Worm (Caenorhabditis elegans): ENCODE measurements around the gene cap-1.
"Not testable (repeated sequence)": the region's sequence is repeated elsewhere in the genome, so short reads cannot be mapped to it uniquely, and the experiment has no call there.

The cap-1 gene

DNA sequence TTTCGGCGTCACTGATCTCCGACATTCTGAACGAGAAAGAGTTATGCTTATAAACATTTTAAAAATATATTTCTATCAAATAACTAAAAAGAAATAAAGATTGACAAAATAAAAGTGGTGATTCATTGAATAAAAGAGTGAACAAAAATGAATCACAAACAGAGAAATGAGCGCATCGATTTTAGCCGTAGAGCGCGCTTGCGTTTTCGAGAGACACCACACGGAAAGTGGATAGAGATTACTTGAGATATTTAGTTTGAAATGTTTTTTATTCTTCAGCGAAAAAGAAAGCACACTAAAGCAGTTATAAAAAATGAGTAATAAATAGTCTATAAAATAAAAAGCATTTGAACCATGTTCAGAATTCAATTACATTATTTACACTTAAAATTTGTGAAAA is at the start of gene cap-1:
cap-1 (minus strand) TSS at position 26 of the 400 bp plus-strand sequence.
- no peak for TF ChIP-seq hnd-1 (tag; optimal IDR thresholded peaks at IDR 0.05)
- no peak for TF ChIP-seq ceh-36 (tag; optimal IDR thresholded peaks at IDR 0.05)
- TF ChIP-seq ama-1 (optimal IDR thresholded peaks at IDR 0.05) = no peak
- peak; percentile 44; the same call in 1 of the 2 replicates for TF ChIP-seq tbx-37 (GFP tag; conservative IDR thresholded peaks at IDR 0.05)
- TF ChIP-seq ets-7 (tag; optimal IDR thresholded peaks at IDR 0.05) = no peak
- peak; percentile 36 for TF ChIP-seq F13C5.2 (tag; optimal IDR thresholded peaks at IDR 0.05)

DNA sequence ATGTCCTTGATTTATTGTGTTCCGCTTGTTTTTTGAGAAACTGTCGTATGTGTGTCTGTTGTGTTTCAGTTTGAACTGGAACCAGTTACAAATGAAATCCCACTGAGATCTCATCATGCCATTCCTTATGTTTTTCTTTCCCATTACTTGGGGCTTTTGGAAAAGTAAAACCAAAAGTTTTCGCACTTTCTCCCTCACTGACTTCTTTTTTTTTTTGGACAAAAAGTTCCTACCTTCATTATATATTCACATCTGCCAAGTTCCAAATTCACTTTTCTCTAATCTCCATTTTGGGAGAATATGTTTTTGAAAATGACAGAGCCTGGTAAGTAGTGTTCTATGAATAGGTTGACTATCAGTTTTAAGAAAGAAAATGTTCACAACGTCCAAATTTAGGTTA is 46.6 kb upstream of the cap-1 start, which contains the start of gene C06E4.2:
C06E4.2 (plus strand) TSS at position 301 of the 400 bp plus-strand sequence.
- TF ChIP-seq flt-1 (GFP tag; IDR thresholded peaks at IDR 0.05) (no peak), sea-1 (GFP tag; conservative IDR thresholded peaks at IDR 0.05) (no peak), ets-7 (tag; optimal IDR thresholded peaks at IDR 0.05) (no peak), tra-4 (tag; optimal IDR thresholded peaks at IDR 0.05) (no peak), F13C5.2 (tag; optimal IDR thresholded peaks at IDR 0.05) (no peak), ceh-13 (GFP tag; optimal IDR thresholded peaks at IDR 0.05) (no peak), hmg-4 (GFP tag; optimal IDR thresholded peaks at IDR 0.05) (no peak), scrt-1 (GFP tag; IDR thresholded peaks at IDR 0.05) (no peak), B0310.2 (tag; optimal IDR thresholded peaks at IDR 0.05) (no peak), aly-1 (tag; optimal IDR thresholded peaks at IDR 0.05) (no peak), hnd-1 (tag; optimal IDR thresholded peaks at IDR 0.05) (no peak), pes-1 (GFP tag; IDR thresholded peaks at IDR 0.05) (no peak), tbx-37 (GFP tag; conservative IDR thresholded peaks at IDR 0.05) (no peak), ceh-36 (tag; optimal IDR thresholded peaks at IDR 0.05) (no peak), tbx-11 (GFP tag; IDR thresholded peaks at IDR 0.05) (no peak), hmbx-1 (tag; optimal IDR thresholded peaks at IDR 0.05) (no peak), ama-1 (optimal IDR thresholded peaks at IDR 0.05) (no peak)

DNA sequence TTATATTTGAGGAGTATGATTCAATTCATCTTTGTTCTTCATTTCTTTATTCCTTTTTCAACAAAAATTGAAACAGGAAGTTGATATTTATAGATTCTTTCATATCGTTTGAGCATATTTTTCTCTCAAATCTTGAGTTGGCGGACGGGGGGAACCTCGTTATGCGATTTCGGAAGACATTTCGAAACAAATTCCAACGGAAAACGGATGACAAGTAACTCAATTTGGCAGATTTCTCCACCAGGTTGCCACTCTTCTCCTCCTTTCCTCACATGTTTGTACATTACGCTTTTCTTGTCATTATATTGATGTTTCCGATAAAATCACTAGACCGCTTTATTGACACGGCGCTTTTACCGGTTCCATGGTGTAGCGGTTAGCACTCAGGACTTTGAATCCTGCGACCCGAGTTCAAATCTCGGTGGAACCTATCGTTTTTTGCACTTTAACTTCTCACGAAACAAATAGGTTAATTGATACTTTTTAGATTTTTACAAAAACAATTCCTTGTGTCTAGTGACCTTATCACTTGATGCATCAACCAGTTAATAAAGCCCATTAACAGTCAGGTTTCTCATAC is 45.0 kb upstream of the cap-1 start:
- TF ChIP-seq hnd-1 (tag; optimal IDR thresholded peaks at IDR 0.05) (no peak), pes-1 (GFP tag; IDR thresholded peaks at IDR 0.05) (no peak), B0310.2 (tag; optimal IDR thresholded peaks at IDR 0.05) (no peak), flt-1 (GFP tag; IDR thresholded peaks at IDR 0.05) (no peak), sea-1 (GFP tag; conservative IDR thresholded peaks at IDR 0.05) (no peak), tra-4 (tag; optimal IDR thresholded peaks at IDR 0.05) (no peak), ceh-13 (GFP tag; optimal IDR thresholded peaks at IDR 0.05) (no peak), scrt-1 (GFP tag; IDR thresholded peaks at IDR 0.05) (no peak), hmg-4 (GFP tag; optimal IDR thresholded peaks at IDR 0.05) (no peak)

DNA sequence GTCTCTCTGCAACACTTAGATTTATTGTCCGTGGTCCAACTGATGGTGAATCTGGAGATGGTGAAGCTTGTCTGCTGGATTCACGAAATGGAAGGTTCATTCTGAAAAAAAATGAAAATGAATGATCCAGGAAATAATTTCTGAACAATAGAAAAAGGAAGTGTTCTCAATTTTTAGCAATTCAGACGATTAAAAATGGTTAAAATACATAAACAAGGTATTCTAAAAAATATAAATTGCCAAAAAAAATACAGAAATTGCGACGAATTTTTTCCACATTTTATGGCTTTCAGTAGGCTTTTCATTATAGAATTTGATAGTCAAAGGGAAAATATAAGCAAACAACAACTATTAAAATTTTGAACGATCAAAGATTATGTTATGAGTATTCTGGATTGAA is 33.1 kb upstream of the cap-1 start, which contains the start of gene glb-2:
glb-2 (minus strand) TSS at position 101 of the 400 bp plus-strand sequence.
- no peak for TF ChIP-seq flt-1 (GFP tag; IDR thresholded peaks at IDR 0.05)
- TF ChIP-seq B0310.2 (tag; optimal IDR thresholded peaks at IDR 0.05) = no peak
- no peak for TF ChIP-seq ama-1 (optimal IDR thresholded peaks at IDR 0.05)
- no peak for TF ChIP-seq ceh-13 (GFP tag; optimal IDR thresholded peaks at IDR 0.05)
- TF ChIP-seq ceh-36 (tag; optimal IDR thresholded peaks at IDR 0.05) = no peak
- no peak for TF ChIP-seq tra-4 (tag; optimal IDR thresholded peaks at IDR 0.05)
- TF ChIP-seq sea-1 (GFP tag; conservative IDR thresholded peaks at IDR 0.05) = no peak
- TF ChIP-seq hnd-1 (tag; optimal IDR thresholded peaks at IDR 0.05) = no peak
- no peak for TF ChIP-seq ets-7 (tag; optimal IDR thresholded peaks at IDR 0.05)
- no peak for TF ChIP-seq hmbx-1 (tag; optimal IDR thresholded peaks at IDR 0.05)
- no peak for TF ChIP-seq scrt-1 (GFP tag; IDR thresholded peaks at IDR 0.05)
- TF ChIP-seq hmg-4 (GFP tag; optimal IDR thresholded peaks at IDR 0.05) = no peak

DNA sequence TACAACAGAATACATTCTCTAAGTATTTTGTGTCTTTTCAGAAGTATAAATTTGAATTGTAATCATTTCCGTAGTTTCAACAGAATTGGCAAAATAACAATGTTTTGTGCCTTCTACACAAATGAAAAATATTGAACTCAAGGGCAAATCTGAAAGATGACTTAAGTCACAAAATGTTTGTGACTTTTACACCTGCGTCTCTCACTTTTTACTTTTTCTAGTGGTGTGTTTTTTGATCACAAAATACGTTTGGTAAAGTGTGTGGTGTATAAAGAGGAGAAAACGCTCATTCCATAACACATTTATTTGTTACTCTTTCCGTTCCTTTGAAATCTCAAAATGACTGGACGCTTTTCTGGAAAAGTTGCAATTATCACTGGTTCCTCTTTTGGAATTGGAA is 30.6 kb upstream of the cap-1 start, which contains the start of gene C06E4.3:
C06E4.3 (plus strand) TSS at position 289 of the 400 bp plus-strand sequence.
- TF ChIP-seq ama-1 (optimal IDR thresholded peaks at IDR 0.05) (no peak), hnd-1 (tag; optimal IDR thresholded peaks at IDR 0.05) (no peak), F13C5.2 (tag; optimal IDR thresholded peaks at IDR 0.05) (no peak), ceh-13 (GFP tag; optimal IDR thresholded peaks at IDR 0.05) (no peak)

DNA sequence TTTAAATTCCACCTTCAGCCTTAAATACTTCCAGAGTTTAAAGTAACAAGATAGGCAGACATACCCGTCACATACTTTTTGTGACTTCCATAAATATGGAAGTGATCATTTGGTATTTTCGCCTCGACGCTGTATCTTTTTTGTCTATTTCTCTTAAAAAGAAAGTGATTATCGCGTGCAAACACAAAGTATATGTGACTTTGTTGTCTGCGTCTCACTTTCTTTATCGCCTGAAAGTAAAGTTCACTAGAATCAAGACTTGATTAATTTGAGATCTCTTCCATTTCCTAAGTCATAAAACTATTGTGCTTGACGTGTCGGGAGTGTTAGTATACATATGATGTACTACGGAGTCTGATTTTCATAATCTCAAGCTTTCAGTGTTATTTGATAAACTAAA is 28.2 kb upstream of the cap-1 start, which contains the start of gene C06E4.6:
C06E4.6 (minus strand) TSS at position 51 of the 400 bp plus-strand sequence.
- TF ChIP-seq ets-7 (tag; optimal IDR thresholded peaks at IDR 0.05) = no peak
- TF ChIP-seq B0310.2 (tag; optimal IDR thresholded peaks at IDR 0.05) = no peak
- no peak for TF ChIP-seq scrt-1 (GFP tag; IDR thresholded peaks at IDR 0.05)
- no peak for TF ChIP-seq ceh-36 (tag; optimal IDR thresholded peaks at IDR 0.05)
- no peak for TF ChIP-seq aly-1 (tag; optimal IDR thresholded peaks at IDR 0.05)
- TF ChIP-seq pes-1 (GFP tag; IDR thresholded peaks at IDR 0.05) = no peak
- no peak for TF ChIP-seq tbx-11 (GFP tag; IDR thresholded peaks at IDR 0.05)
- TF ChIP-seq hmg-4 (GFP tag; optimal IDR thresholded peaks at IDR 0.05) = no peak
- no peak for TF ChIP-seq F13C5.2 (tag; optimal IDR thresholded peaks at IDR 0.05)
- TF ChIP-seq ceh-13 (GFP tag; optimal IDR thresholded peaks at IDR 0.05) = no peak
- no peak for TF ChIP-seq sea-1 (GFP tag; conservative IDR thresholded peaks at IDR 0.05)
- no peak for TF ChIP-seq tbx-37 (GFP tag; conservative IDR thresholded peaks at IDR 0.05)
- no peak for TF ChIP-seq ama-1 (optimal IDR thresholded peaks at IDR 0.05)
- no peak for TF ChIP-seq hmbx-1 (tag; optimal IDR thresholded peaks at IDR 0.05)
- TF ChIP-seq flt-1 (GFP tag; IDR thresholded peaks at IDR 0.05) = no peak

DNA sequence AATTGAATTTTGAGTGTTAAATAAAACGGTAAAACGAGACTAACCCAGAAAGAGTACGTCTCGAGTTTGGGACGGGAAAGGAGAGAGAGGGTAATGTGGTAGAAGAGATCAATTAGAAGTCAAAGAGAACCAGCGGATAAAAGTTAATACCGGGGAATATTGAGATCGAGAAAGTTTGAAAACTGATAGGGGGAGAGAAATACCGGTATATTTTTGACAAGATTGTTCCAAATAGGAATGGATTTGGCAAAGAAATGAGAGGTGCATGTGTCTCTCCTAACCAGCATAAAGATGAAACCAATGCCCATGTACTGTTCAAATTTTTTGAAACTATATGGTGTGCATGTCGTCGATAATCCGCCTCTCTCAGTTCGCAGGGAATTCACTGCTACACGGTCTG is 24.7 kb upstream of the cap-1 start, which contains the start of gene C06E4.5:
C06E4.5 (plus strand) TSS at position 301 of the 400 bp plus-strand sequence.
- not testable (repeated sequence) for TF ChIP-seq aly-1, hnd-1, tra-4 (tag; optimal IDR thresholded peaks at IDR 0.05)

DNA sequence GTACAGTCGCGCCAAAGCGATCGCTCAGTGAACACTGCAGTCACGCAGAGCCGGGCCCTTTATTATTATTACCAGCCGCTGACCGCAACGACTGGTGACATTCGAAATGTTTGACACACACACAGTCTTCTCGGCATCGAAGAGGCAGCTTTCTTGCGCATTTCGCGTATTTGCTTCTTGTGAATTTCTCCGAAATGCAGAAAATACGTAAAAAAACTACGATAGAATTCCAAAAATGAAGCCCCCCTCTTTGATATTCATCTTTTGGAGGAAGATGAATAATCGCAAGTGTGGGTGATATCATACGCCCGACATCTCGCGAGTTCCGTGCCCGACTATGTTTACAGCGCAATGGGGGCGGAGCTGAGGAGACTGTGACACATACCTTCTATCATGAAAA is 23.2 kb upstream of the cap-1 start:
- TF ChIP-seq hmg-4 (GFP tag; optimal IDR thresholded peaks at IDR 0.05) (no peak), ceh-13 (GFP tag; optimal IDR thresholded peaks at IDR 0.05) (no peak), ama-1 (optimal IDR thresholded peaks at IDR 0.05) (no peak), flt-1 (GFP tag; IDR thresholded peaks at IDR 0.05) (no peak), sea-1 (GFP tag; conservative IDR thresholded peaks at IDR 0.05) (no peak), tbx-37 (GFP tag; conservative IDR thresholded peaks at IDR 0.05) (no peak), hnd-1 (tag; optimal IDR thresholded peaks at IDR 0.05) (no peak), B0310.2 (tag; optimal IDR thresholded peaks at IDR 0.05) (no peak), pes-1 (GFP tag; IDR thresholded peaks at IDR 0.05) (no peak), tra-4 (tag; optimal IDR thresholded peaks at IDR 0.05) (no peak), ceh-36 (tag; optimal IDR thresholded peaks at IDR 0.05) (no peak)
